Worm (Caenorhabditis elegans): ENCODE data around the gene ntl-3.

DNA sequence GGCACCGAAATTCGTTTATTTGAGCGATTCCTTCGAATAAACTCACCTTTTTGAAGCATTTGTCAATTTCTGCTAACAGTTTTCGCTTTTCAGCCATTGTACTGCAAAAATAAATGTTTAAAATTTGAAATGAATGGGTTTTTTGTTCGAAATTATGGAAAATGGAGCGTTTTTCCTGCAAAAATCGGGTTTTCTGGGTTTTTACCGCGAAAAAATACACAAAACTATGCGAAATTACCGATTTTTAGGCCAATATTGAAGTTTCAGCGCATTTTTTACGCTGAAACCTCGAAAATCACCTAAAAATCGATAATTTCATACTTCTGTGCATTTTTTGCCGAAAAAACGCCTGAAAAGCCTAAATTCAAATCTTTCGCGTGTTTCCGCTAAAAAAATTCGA lies at the start of gene ntl-3:
- TF ChIP-seq snpc-4 (GFP tag; optimal IDR thresholded peaks at IDR 0.05), result no peak
- no peak for TF ChIP-seq snpc-4 (tag; optimal IDR thresholded peaks at IDR 0.05)
- no peak for TF ChIP-seq F37B4.10 (GFP tag; IDR thresholded peaks at IDR 0.05)
- no peak for TF ChIP-seq nhr-120 (GFP tag; IDR thresholded peaks at IDR 0.05)
- TF ChIP-seq unc-62 (GFP tag; optimal IDR thresholded peaks at IDR 0.05), result no peak
- TF ChIP-seq nhr-90 (tag; optimal IDR thresholded peaks at IDR 0.05), result no peak
- no peak for TF ChIP-seq Y53G8AR.9 (GFP tag; conservative IDR thresholded peaks at IDR 0.05)

Measured in whole organism, young adult.